Fruit fly (Drosophila melanogaster) Kc167 (cell line): ENCODE results near the gene t-Grip84.

ENCODE experiments used
- insv ChIP-seq: fragments of >200 bp; optimal IDR thresholded peaks from 3 replicates; lab custom pipeline; 2018; ENCODE audit warnings: missing external identifiers
- psq ChIP-seq: fragments of >200 bp; optimal IDR thresholded peaks from 2 replicates; lab custom pipeline; 2017; ENCODE audit warnings: missing external identifiers
- ttk ChIP-seq: sonication (Bioruptor generic); optimal IDR thresholded peaks from 2 replicates; lab custom pipeline; 2017; ENCODE audit warnings: missing external identifiers

DNA sequence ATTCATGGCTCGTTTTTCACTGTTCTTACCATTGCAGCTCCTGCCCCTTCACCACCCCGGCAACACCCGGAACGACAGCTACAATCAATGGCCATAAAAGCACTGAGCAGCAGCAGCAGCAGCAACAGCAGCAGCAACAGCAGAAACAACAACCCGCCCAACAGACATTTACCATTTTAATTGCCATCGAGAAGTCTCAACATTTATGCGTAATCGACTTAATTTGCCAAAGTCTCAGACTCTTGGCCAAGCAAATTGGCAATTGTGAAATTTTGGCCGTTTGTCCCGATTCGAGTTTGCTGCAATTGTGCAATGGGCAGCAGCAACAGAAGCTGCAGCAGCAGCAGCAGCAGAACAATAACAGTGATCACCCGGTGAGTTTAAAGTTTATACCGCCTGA, 33.8 kb upstream of the t-Grip84 start:
- TF ChIP-seq psq (no peak), insv (lab: Kevin White, UChicago) (no peak), ttk (lab: Kevin White, UChicago) (no peak)
